Fruit fly (Drosophila melanogaster) whole organism, larva: ENCODE results near the gene CG7872.

ENCODE experiments used
- noc ChIP-seq: fragments of 200-800 bp; sonication (Bioruptor generic); optimal IDR thresholded peaks from 3 replicates; lab custom pipeline; 2019; ENCODE audit warnings: missing biosample characterization, mild to moderate bottlenecking, missing genetic modification characterization, moderate library complexity

Gene CG7872

dm6 chrX:15611795-15612194 is 33.8 kb downstream of the CG7872 start:
- no peak for TF ChIP-seq noc

DNA sequence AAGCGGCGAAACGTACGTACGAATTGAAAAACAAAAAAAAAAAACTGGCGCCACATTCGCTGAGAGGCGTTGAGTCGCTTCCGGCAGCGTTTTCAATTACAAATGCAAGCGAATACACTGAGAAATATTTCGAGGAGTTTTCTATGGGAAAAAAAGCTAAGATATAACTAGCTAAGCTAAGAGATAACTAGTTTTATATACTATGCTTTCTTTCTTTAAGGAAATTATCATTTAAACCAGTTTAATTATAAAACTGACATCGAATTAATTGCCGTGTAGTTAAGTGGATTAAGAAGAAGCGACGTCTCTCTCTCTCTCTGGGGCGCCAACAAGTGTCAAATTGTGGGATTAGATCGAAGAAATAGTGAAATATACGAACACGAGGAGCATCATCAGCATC is 37.4 kb downstream of the CG7872 start:
- TF ChIP-seq noc, result peak; percentile 66

- no peak for TF ChIP-seq noc
Observed at dm6 chrX:15616018-15616417, 38.0 kb downstream of the CG7872 start.

DNA sequence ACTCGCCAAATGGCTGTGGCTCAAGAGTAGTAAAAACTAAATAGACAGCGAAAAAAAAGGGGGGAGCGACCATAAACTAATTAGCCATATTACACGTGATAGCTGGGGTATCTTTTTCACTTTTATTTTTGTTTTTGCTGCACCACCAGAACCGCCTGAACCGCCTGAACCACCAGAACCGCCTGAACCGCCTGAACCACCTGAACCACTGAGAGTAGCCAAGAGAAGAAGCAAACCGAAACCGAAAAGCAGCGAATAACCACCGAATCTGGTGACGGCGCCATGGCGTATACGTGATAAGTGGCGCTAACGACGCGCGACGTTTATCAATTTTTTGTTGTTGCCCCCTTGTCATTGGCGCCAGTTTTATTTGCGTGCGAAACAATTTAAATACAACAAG is 38.5 kb downstream of the CG7872 start:
- no peak for TF ChIP-seq noc

dm6 chrX:15617916-15618315 is 39.9 kb downstream of the CG7872 start:
- TF ChIP-seq noc, result no peak

DNA sequence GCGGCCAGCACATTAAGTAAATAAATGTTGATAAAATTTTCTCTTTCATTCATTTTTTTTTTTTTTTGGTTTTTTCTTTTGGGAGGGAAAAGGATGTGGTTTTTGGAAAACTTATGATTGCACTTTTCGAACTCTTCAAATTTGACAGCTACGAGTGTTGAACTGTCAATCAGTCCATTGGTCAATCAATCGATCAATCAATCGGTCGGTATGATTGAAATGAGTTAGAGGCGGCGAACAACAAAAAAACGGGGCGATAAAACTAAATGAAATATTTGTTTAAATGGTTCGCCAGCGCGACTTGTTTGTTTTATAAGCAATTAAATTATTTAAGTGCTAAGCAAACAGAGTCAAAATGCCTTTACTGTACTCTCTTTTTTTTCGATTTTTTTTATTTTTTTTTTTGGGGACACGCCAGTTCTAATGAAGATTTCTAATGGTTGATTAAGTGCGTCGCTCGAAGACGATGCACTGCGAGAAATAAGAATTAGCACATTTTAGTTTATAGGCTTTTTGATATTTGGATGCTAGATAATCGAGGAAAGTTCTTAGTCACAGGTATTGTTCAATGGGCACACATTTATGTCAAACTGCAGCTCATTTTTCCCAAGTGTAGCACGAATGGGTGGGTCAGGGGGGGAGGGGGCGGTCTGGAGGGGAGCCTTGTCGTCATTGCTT is 41.1 kb downstream of the CG7872 start:
- peak; percentile 70 for TF ChIP-seq noc

DNA sequence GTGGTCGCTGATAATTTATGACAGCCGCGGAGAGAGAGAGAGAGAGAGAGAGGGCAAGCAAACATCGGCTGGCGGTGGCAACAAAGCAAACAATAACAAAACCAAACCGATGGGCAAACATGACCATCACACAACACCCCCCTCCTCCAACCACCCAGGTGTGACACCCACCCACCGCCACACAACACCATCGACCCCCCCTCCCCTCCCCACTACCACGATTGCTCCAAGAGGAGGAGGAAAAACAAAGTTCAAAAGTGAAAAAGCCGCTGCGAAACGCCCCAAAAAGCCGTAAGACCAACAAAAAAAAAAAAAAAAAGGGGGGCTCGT is 41.6 kb downstream of the CG7872 start:
- no peak for TF ChIP-seq noc

- TF ChIP-seq noc, result no peak
Observed at dm6 chrX:15620439-15621227, 42.6 kb downstream of the CG7872 start.

DNA sequence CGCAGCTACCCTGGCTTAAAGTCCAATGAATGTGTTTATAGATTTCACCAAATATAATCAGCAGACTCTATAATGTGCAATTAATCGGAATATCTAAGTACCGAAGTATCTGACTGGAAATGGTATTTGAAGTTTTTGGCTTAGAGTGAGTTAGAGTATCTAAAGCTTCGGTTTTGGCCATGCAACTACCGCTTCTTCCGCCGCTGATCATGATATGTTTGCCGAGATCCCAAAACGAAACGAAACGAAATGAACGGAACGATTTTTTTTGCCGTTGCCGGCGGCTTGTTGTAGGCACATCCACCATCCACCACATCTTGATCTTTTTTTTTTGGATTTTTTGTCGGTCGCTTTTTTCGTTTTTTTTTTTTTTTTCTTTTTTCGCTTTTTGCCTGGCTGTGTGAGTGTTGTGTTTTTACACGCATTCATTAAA is 45.0 kb downstream of the CG7872 start:
- TF ChIP-seq noc, result peak; percentile 63

- no peak for TF ChIP-seq noc
Observed at dm6 chrX:15623809-15624208, 45.8 kb downstream of the CG7872 start.

dm6 chrX:15626279-15626678 is 48.3 kb downstream of the CG7872 start:
- TF ChIP-seq noc, result no peak
